Worm (Caenorhabditis elegans): ENCODE measurements around the gene lgg-1.

The lgg-1 gene

ce11 chrII:6365237-6365815, 17.8 kb upstream of the lgg-1 start, which contains the start of the genes ani-2 and clec-88 (continued):
- no peak for TF ChIP-seq nfya-1 (tag; optimal IDR thresholded peaks at IDR 0.05; ENCODE audit: borderline replicate concordance, insufficient read depth)
- no peak for TF ChIP-seq hlh-12 (tag; optimal IDR thresholded peaks at IDR 0.05)
- TF ChIP-seq nhr-179 (tag; optimal IDR thresholded peaks at IDR 0.05), result no peak
- TF ChIP-seq snpc-1.1 (tag; optimal IDR thresholded peaks at IDR 0.05; ENCODE audit: insufficient read depth), result peak; percentile 0
- TF ChIP-seq F22D6.2 (tag; optimal IDR thresholded peaks at IDR 0.05), result no peak
- no peak for TF ChIP-seq let-526 (GFP tag; IDR thresholded peaks at IDR 0.05)
- TF ChIP-seq Y95B8A.8 (GFP tag; IDR thresholded peaks at IDR 0.05), result 0 out of 2 replicates have a peak, but pooled peaks have one; percentile 8
- no peak for TF ChIP-seq nfyb-1 (GFP tag; IDR thresholded peaks at IDR 0.05)
- TF ChIP-seq aptf-3 (GFP tag; IDR thresholded peaks at IDR 0.05), result no peak
- TF ChIP-seq rpc-1 (optimal IDR thresholded peaks at IDR 0.05), result no peak
- no peak for TF ChIP-seq rpc-1 (tag; optimal IDR thresholded peaks at IDR 0.05)
- no peak for TF ChIP-seq gei-17 (GFP tag; optimal IDR thresholded peaks at IDR 0.05)
- TF ChIP-seq xnd-1 (tag; optimal IDR thresholded peaks at IDR 0.05), result peak; percentile 90
- TF ChIP-seq sdz-38 (tag; optimal IDR thresholded peaks at IDR 0.05), result no peak
- TF ChIP-seq F57A8.1 (GFP tag; optimal IDR thresholded peaks at IDR 0.05), result no peak
- peak; percentile 28; the same call in 1 of the 2 replicates for TF ChIP-seq lir-1 (GFP tag; conservative IDR thresholded peaks at IDR 0.05)
- TF ChIP-seq egrh-3 (GFP tag; IDR thresholded peaks at IDR 0.05), result no peak
- peak; percentile 76 for TF ChIP-seq dpl-1 (GFP tag; optimal IDR thresholded peaks at IDR 0.05)
- TF ChIP-seq pbrm-1 (GFP tag; IDR thresholded peaks at IDR 0.05), result no peak
- TF ChIP-seq lin-54 (GFP tag; optimal IDR thresholded peaks at IDR 0.05), result peak; percentile 49
- TF ChIP-seq hrde-1 (tag; optimal IDR thresholded peaks at IDR 0.05; ENCODE audit: borderline replicate concordance), result no peak
- no peak for TF ChIP-seq mxl-1 (tag; optimal IDR thresholded peaks at IDR 0.05)
- TF ChIP-seq sea-2 (GFP tag; IDR thresholded peaks at IDR 0.05), result no peak
- no peak for TF ChIP-seq ceh-58 (GFP tag; IDR thresholded peaks at IDR 0.05)
- TF ChIP-seq bed-2 (GFP tag; IDR thresholded peaks at IDR 0.05), result no peak
- TF ChIP-seq lsy-27 (tag; optimal IDR thresholded peaks at IDR 0.05; ENCODE audit: borderline replicate concordance, insufficient read depth), result no peak
- no peak for TF ChIP-seq F55B11.4 (tag; optimal IDR thresholded peaks at IDR 0.05; ENCODE audit: borderline replicate concordance, insufficient read depth)
- no peak for TF ChIP-seq F10E7.11 (tag; optimal IDR thresholded peaks at IDR 0.05)
- TF ChIP-seq zfh-2 (GFP tag; conservative IDR thresholded peaks at IDR 0.05), result no peak
- no peak for TF ChIP-seq Y67H2A.10 (GFP tag; conservative IDR thresholded peaks at IDR 0.05)
- no peak for TF ChIP-seq zim-3 (tag; optimal IDR thresholded peaks at IDR 0.05)
- no peak for TF ChIP-seq fkh-3 (tag; optimal IDR thresholded peaks at IDR 0.05)
- no peak for TF ChIP-seq K11D2.4 (GFP tag; IDR thresholded peaks at IDR 0.05)
- no peak for TF ChIP-seq attf-5 (GFP tag; optimal IDR thresholded peaks at IDR 0.05)
- TF ChIP-seq ztf-28 (GFP tag; IDR thresholded peaks at IDR 0.05), result no peak
- no peak for TF ChIP-seq mes-4 (tag; optimal IDR thresholded peaks at IDR 0.05)
- no peak for TF ChIP-seq athp-1 (tag; optimal IDR thresholded peaks at IDR 0.05)
- peak; percentile 96 for TF ChIP-seq F33H1.4 (GFP tag; IDR thresholded peaks at IDR 0.05)
- 0 out of 2 replicates have a peak, but pooled peaks have one; percentile 23 for TF ChIP-seq madf-3 (GFP tag; IDR thresholded peaks at IDR 0.05)
- peak in 1 of 3 experiments; percentile 29 for TF ChIP-seq lin-35 (GFP tag; optimal IDR thresholded peaks at IDR 0.05)
- TF ChIP-seq F39B2.1 (GFP tag; IDR thresholded peaks at IDR 0.05), result no peak
- peak; percentile 85 for TF ChIP-seq ceh-91 (GFP tag; IDR thresholded peaks at IDR 0.05)
- TF ChIP-seq ama-1 (optimal IDR thresholded peaks at IDR 0.05), result no peak
- no peak for TF ChIP-seq ama-1 (GFP tag; optimal IDR thresholded peaks at IDR 0.05)
- peak; percentile 16; the same call in 1 of the 2 replicates for TF ChIP-seq Y53F4B.3 (GFP tag; IDR thresholded peaks at IDR 0.05)
- 0 out of 2 replicates have a peak, but pooled peaks have one; percentile 45 for TF ChIP-seq hsf-1 (GFP tag; IDR thresholded peaks at IDR 0.05)
- TF ChIP-seq rec-8 (tag; optimal IDR thresholded peaks at IDR 0.05), result no peak
- TF ChIP-seq hmg-20 (GFP tag; IDR thresholded peaks at IDR 0.05), result no peak
- no peak for TF ChIP-seq B0035.1 (tag; optimal IDR thresholded peaks at IDR 0.05)

Measured in whole organism, young adult.